Worm (Caenorhabditis elegans) whole organism, L3 larva: ENCODE measurements around the gene F48E3.9.

Experiments used
- R02D3.7 ChIP-seq: fragments of 150-350 bp; optimal IDR thresholded peaks from 2 replicates; lab custom pipeline; 2014; ENCODE audit warnings: missing biosample characterization, missing genetic modification characterization
- aly-2 ChIP-seq: fragments of 150-350 bp; optimal IDR thresholded peaks from 2 replicates; lab custom pipeline; 2014; ENCODE audit warnings: missing biosample characterization, missing genetic modification characterization
- ama-1 ChIP-seq: fragments of 150-350 bp; optimal IDR thresholded peaks from 2 replicates; lab custom pipeline; 2018
- ceh-16 ChIP-seq: sonication (generic microtip); optimal IDR thresholded peaks from 2 replicates; lab custom pipeline; 2017; ENCODE audit warnings: missing biosample characterization, missing genetic modification characterization
- ceh-9 ChIP-seq: sonication (generic microtip); optimal IDR thresholded peaks from 2 replicates; lab custom pipeline; 2018; ENCODE audit warnings: missing biosample characterization, missing genetic modification characterization
- daf-12 ChIP-seq: fragments of 150-350 bp; optimal IDR thresholded peaks from 2 replicates; lab custom pipeline; 2014; ENCODE audit warnings: missing biosample characterization, missing genetic modification reagents, missing genetic modification characterization
- egl-27 ChIP-seq: sonication (generic microtip); optimal IDR thresholded peaks from 4 replicates; lab custom pipeline; 2017; ENCODE audit warnings: missing biosample characterization, missing genetic modification reagents, missing genetic modification characterization
- elt-1 ChIP-seq: fragments of 150-350 bp; optimal IDR thresholded peaks from 2 replicates; lab custom pipeline; 2014; ENCODE audit warnings: missing biosample characterization, missing genetic modification characterization
- elt-2 ChIP-seq: sonication (generic microtip); optimal IDR thresholded peaks from 2 replicates; lab custom pipeline; 2016; ENCODE audit warnings: missing genetic modification reagents, mild to moderate bottlenecking, missing genetic modification characterization, missing compliant biosample characterization
- elt-3 ChIP-seq, 3 experiments: fragments of 150-350 bp in 1 of 3; sonication (generic microtip) in 2 of 3; optimal IDR thresholded peaks; 2 replicates in 2 of 3; 4 replicates in 1 of 3; lab custom pipeline; 2014 to 2017; ENCODE audit warnings: missing biosample characterization in 3 of 3, missing genetic modification characterization in 3 of 3
- eor-1 ChIP-seq, 2 experiments: fragments of 150-350 bp; optimal IDR thresholded peaks; 2 replicates each; lab custom pipeline; 2014 to 2018; ENCODE audit warnings: missing biosample characterization in 2 of 2, missing genetic modification characterization in 2 of 2
- fkh-2 ChIP-seq: fragments of 150-350 bp; optimal IDR thresholded peaks from 2 replicates; lab custom pipeline; 2014; ENCODE audit warnings: missing biosample characterization, missing genetic modification reagents, missing genetic modification characterization
- hmg-11 ChIP-seq: sonication (generic microtip); optimal IDR thresholded peaks from 2 replicates; lab custom pipeline; 2016; ENCODE audit warnings: missing genetic modification characterization, missing compliant biosample characterization
- jun-1 ChIP-seq: fragments of 150-350 bp; optimal IDR thresholded peaks from 2 replicates; lab custom pipeline; 2014; ENCODE audit warnings: missing biosample characterization, missing genetic modification reagents, missing genetic modification characterization
- lin-15B ChIP-seq: fragments of 150-350 bp; optimal IDR thresholded peaks from 2 replicates; lab custom pipeline; 2014; ENCODE audit warnings: missing biosample characterization, missing genetic modification characterization
- lsy-12 ChIP-seq: sonication (generic microtip); optimal IDR thresholded peaks from 2 replicates; lab custom pipeline; 2016; ENCODE audit warnings: mild to moderate bottlenecking, missing genetic modification characterization, missing compliant biosample characterization
- mdl-1 ChIP-seq: fragments of 150-350 bp; optimal IDR thresholded peaks from 2 replicates; lab custom pipeline; 2014; ENCODE audit warnings: missing biosample characterization, missing genetic modification characterization
- mml-1 ChIP-seq: fragments of 150-350 bp; sonication (generic microtip); optimal IDR thresholded peaks from 3 replicates; lab custom pipeline; 2014; ENCODE audit warnings: missing biosample characterization, missing genetic modification characterization
- nfya-1 ChIP-seq: sonication (generic microtip); optimal IDR thresholded peaks from 2 replicates; lab custom pipeline; 2017; ENCODE audit warnings: missing genetic modification characterization, mild to moderate bottlenecking, missing compliant biosample characterization, antibody characterized with exemption, moderate library complexity; ENCODE audit not compliant: insufficient read depth
- nhr-237 ChIP-seq: fragments of 150-350 bp; optimal IDR thresholded peaks from 2 replicates; lab custom pipeline; 2014; ENCODE audit warnings: missing biosample characterization, missing genetic modification characterization
- nhr-67 ChIP-seq: fragments of 150-350 bp; optimal IDR thresholded peaks from 2 replicates; lab custom pipeline; 2014; ENCODE audit warnings: missing biosample characterization, missing genetic modification characterization
- sea-2 ChIP-seq: fragments of 150-350 bp; sonication (generic microtip); optimal IDR thresholded peaks from 4 replicates; lab custom pipeline; 2014; ENCODE audit warnings: missing biosample characterization, missing genetic modification reagents, missing genetic modification characterization
- tbx-2 ChIP-seq: sonication (generic microtip); optimal IDR thresholded peaks from 2 replicates; lab custom pipeline; 2016; ENCODE audit warnings: mild to moderate bottlenecking, missing genetic modification characterization, missing compliant biosample characterization
- unc-39 ChIP-seq: sonication (generic microtip); optimal IDR thresholded peaks from 4 replicates; lab custom pipeline; 2017; ENCODE audit warnings: missing biosample characterization, missing genetic modification characterization
- unc-62 ChIP-seq: fragments of 150-350 bp; sonication (generic microtip); optimal IDR thresholded peaks from 4 replicates; lab custom pipeline; 2014; ENCODE audit warnings: missing biosample characterization, missing genetic modification reagents, missing genetic modification characterization
- ztf-11 ChIP-seq: fragments of 150-350 bp; optimal IDR thresholded peaks from 2 replicates; lab custom pipeline; 2014; ENCODE audit warnings: missing biosample characterization, missing genetic modification characterization

F48E3.9 gene

DNA sequence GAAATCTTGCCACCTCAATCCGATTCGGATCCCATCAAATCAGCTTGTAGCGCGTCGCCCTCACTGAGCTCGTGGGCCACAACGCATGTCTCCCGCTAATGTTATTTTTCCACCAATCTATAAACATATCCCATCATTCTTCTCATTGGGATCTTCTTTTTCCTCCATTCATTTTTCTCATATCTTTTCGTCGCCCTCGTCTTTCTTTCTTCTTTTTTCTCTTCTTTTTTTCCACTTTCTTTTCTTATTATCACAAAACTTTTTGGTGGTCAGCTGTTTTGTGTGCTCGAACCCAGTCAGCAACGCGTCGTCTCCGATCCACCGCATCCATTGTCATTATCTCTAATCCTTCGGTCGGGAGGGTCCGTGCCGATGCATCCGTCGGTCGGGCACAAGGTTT, 42.9 kb downstream of the F48E3.9 start:
- peak; percentile 27 for TF ChIP-seq nfya-1 (tag; lab: Kevin White, UChicago)
- TF ChIP-seq nhr-237: no peak
- TF ChIP-seq tbx-2 (tag; lab: Kevin White, UChicago): no peak

DNA sequence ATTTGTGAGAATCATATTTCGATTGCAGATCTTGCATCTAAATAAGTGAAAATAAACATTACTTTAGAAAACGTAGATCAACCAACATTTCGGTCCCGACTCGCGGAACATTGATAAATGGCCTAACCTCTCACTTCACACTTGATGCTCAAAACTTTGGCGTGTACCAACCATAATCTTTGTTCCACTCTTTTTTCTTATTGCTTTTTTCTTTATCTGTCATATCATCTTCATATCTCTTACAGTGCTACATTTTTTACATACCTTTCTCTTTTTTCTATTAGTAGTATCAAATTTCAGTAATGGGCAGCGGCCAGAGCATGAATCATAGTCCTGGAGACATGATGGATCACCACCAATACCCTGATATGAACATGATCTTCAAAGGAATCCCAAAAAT, 44.4 kb downstream of the F48E3.9 start, which contains the start of gene F46C8.3:
TSS of gene F46C8.3 (plus strand) at position 301 of the 400 bp plus-strand sequence.
- TF ChIP-seq sea-2 (GFP tag; lab: Kevin White, UChicago): no peak
- TF ChIP-seq unc-39 (tag; lab: Kevin White, UChicago): no peak
- no peak for TF ChIP-seq mdl-1
- TF ChIP-seq mml-1: no peak
- TF ChIP-seq aly-2 (tag; lab: Kevin White, UChicago): no peak
- no peak for TF ChIP-seq fkh-2 (tag; lab: Kevin White, UChicago)
- TF ChIP-seq R02D3.7 (tag; lab: Kevin White, UChicago): no peak
- no peak for TF ChIP-seq egl-27 (tag; lab: Kevin White, UChicago)
- no peak for TF ChIP-seq nfya-1 (tag; lab: Kevin White, UChicago)
- no peak for TF ChIP-seq hmg-11
- no peak for TF ChIP-seq eor-1 (tag; optimal IDR thresholded peaks at IDR 0.05; lab: Kevin White, UChicago)
- TF ChIP-seq lsy-12 (tag; lab: Kevin White, UChicago): no peak

DNA sequence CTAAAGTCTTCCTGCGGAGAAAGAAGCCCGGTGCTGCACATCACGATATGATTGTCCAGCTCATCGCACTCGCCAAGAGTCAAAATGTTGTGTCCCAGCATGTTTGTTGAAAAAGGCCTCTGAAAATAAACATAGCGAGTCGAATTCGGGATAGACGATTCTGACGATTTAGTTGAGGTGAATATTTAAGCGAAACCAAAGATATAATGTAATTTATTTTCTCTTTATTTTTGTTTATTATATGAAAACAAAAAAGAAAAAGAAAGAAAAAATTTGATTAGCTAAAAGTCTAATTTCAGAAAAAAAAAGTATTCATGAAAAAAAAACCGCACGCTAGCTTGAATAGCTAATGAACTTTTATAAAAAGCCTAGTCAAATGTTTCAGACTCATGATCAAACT, 51.8 kb downstream of the F48E3.9 start, which contains the start of gene ceh-14:
TSS of gene ceh-14 (minus strand) at position 101 of the 400 bp plus-strand sequence.
- TF ChIP-seq tbx-2 (tag; lab: Kevin White, UChicago) (no peak), ceh-9 (tag; lab: Kevin White, UChicago) (no peak), hmg-11 (no peak), daf-12 (tag; lab: Kevin White, UChicago) (no peak), ceh-16 (tag; lab: Kevin White, UChicago) (no peak), elt-2 (no peak), aly-2 (tag; lab: Kevin White, UChicago) (no peak), nhr-67 (tag; lab: Kevin White, UChicago) (no peak)

DNA sequence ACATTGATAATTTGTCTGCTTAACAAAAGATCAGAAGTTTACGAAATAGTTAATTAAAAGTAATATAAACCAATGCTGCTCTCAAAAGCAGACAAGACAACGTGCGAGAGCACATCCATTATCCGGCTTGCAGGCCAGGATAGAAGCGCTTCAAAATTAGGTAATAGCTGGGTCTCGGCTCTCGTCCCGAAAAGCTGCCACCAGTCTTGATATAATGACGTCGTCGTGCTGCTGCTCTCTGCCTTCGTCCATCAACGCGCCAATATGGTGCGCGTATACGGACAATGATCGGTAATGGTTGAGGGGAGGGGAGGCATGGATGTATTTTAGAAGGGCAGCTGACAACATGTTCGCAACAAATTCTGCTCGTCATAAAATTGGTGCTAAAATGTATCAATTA, 53.6 kb downstream of the F48E3.9 start:
- no peak for TF ChIP-seq nhr-67 (tag; lab: Kevin White, UChicago)
- no peak for TF ChIP-seq lin-15B (tag; lab: Kevin White, UChicago)
- no peak for TF ChIP-seq ztf-11 (tag; lab: Kevin White, UChicago)
- no peak for TF ChIP-seq ama-1
- TF ChIP-seq unc-62 (GFP tag; lab: Kevin White, UChicago): no peak
- TF ChIP-seq elt-3 (tag; optimal IDR thresholded peaks at IDR 0.05; lab: Kevin White, UChicago): no peak
- no peak for TF ChIP-seq elt-1 (tag; lab: Kevin White, UChicago)
- no peak for TF ChIP-seq jun-1 (tag; lab: Kevin White, UChicago)
- TF ChIP-seq nhr-237: no peak
- no peak for TF ChIP-seq nfya-1 (tag; lab: Kevin White, UChicago)
